Worm (Caenorhabditis elegans): ENCODE results near the gene Y38E10A.35.

ce11 chrII:12535297-12535803 lies 37.3 kb downstream of the Y38E10A.35 start, which contains the start of gene nimk-1:
- no peak for TF ChIP-seq W03F9.2 (tag; optimal IDR thresholded peaks at IDR 0.05)
- TF ChIP-seq dao-5 (tag; optimal IDR thresholded peaks at IDR 0.05): no peak

Data from whole organism, L4/young adult.